Fruit fly (Drosophila melanogaster) whole organism, prepupa: ENCODE data around the gene CG31368.
A peak's percentile ranks its signal among the peaks of the same experiment; 100 is the strongest.

Experiments
- Blimp-1 ChIP-seq: fragments of 200-800 bp; sonication (Bioruptor generic); optimal IDR thresholded peaks from 3 replicates; lab custom pipeline; 2017; ENCODE audit warnings: missing biosample characterization, missing genetic modification characterization, mild to moderate bottlenecking, moderate library complexity, missing genetic modification reagents
- CG10631 ChIP-seq: fragments of 200-800 bp; sonication (Bioruptor generic); optimal IDR thresholded peaks from 2 replicates; lab custom pipeline; 2016; ENCODE audit warnings: missing biosample characterization, missing genetic modification characterization
- CG10669 ChIP-seq: fragments of 200-800 bp; sonication (Bioruptor generic); optimal IDR thresholded peaks from 3 replicates; lab custom pipeline; 2018; ENCODE audit warnings: missing biosample characterization, mild to moderate bottlenecking, missing genetic modification characterization, moderate library complexity
- CG11294 ChIP-seq: fragments of 200-800 bp; sonication (Bioruptor generic); IDR thresholded peaks from 2 replicates; pipeline ENCODE4 v1.3.6; 2022; ENCODE audit warnings: missing biosample characterization, missing genetic modification characterization
- CG11762 ChIP-seq: fragments of 200-800 bp; sonication (Bioruptor generic); optimal IDR thresholded peaks from 3 replicates; lab custom pipeline; 2016; ENCODE audit warnings: missing biosample characterization, missing genetic modification characterization; ENCODE audit not compliant: insufficient read depth
- CG11902 ChIP-seq: fragments of 200-800 bp; sonication (Bioruptor generic); optimal IDR thresholded peaks from 3 replicates; lab custom pipeline; 2016; ENCODE audit warnings: missing biosample characterization, missing genetic modification characterization
- CG15336 ChIP-seq: fragments of 200-800 bp; sonication (Bioruptor generic); IDR thresholded peaks from 2 replicates; pipeline ENCODE4 v1.3.6; 2022; ENCODE audit warnings: missing biosample characterization, missing genetic modification characterization
- CG1621 ChIP-seq: fragments of 200-800 bp; sonication (Bioruptor generic); optimal IDR thresholded peaks from 3 replicates; lab custom pipeline; 2018; ENCODE audit warnings: missing biosample characterization, mild to moderate bottlenecking, missing genetic modification characterization
- CG16779 ChIP-seq: fragments of 200-800 bp; sonication (Bioruptor generic); optimal IDR thresholded peaks from 3 replicates; lab custom pipeline; 2017; ENCODE audit warnings: missing biosample characterization, mild to moderate bottlenecking, missing genetic modification characterization
- CG3032 ChIP-seq: fragments of 200-800 bp; optimal IDR thresholded peaks from 2 replicates; lab custom pipeline; 2019; ENCODE audit warnings: missing biosample characterization, mild to moderate bottlenecking, missing genetic modification characterization, moderate library complexity
- CG31627 ChIP-seq: fragments of 200-800 bp; sonication (Bioruptor generic); optimal IDR thresholded peaks from 3 replicates; lab custom pipeline; 2016; ENCODE audit warnings: missing biosample characterization, missing genetic modification characterization
- CG32006 ChIP-seq: fragments of 200-800 bp; sonication (Bioruptor generic); optimal IDR thresholded peaks from 3 replicates; lab custom pipeline; 2017; ENCODE audit warnings: missing biosample characterization, mild to moderate bottlenecking, missing genetic modification characterization
- CG34406 ChIP-seq: fragments of 200-800 bp; sonication (Bioruptor generic); optimal IDR thresholded peaks from 3 replicates; lab custom pipeline; 2016; ENCODE audit warnings: missing biosample characterization, missing genetic modification characterization
- CG4318 ChIP-seq: fragments of 200-800 bp; sonication (Bioruptor generic); optimal IDR thresholded peaks from 3 replicates; lab custom pipeline; 2017; ENCODE audit warnings: missing biosample characterization, mild to moderate bottlenecking, missing genetic modification characterization
- CG6163 ChIP-seq: fragments of 200-800 bp; sonication (Bioruptor generic); IDR thresholded peaks from 3 replicates; pipeline ENCODE4 v1.3.6; 2022; ENCODE audit warnings: missing biosample characterization, missing genetic modification characterization
- CG6276 ChIP-seq: fragments of 200-800 bp; sonication (Bioruptor generic); optimal IDR thresholded peaks from 2 replicates; lab custom pipeline; 2017; ENCODE audit warnings: missing biosample characterization, mild to moderate bottlenecking, missing genetic modification characterization
- CG6792 ChIP-seq: fragments of 200-800 bp; sonication (Bioruptor generic); optimal IDR thresholded peaks from 3 replicates; lab custom pipeline; 2016; ENCODE audit warnings: missing biosample characterization, missing genetic modification characterization
- CG7368 ChIP-seq: fragments of 200-800 bp; sonication (Bioruptor generic); optimal IDR thresholded peaks from 3 replicates; lab custom pipeline; 2016; ENCODE audit warnings: missing biosample characterization, missing genetic modification characterization
- CG8119 ChIP-seq: fragments of 200-800 bp; sonication (Bioruptor generic); IDR thresholded peaks from 3 replicates; pipeline ENCODE4 v1.3.6; 2022; ENCODE audit warnings: missing biosample characterization, missing genetic modification characterization
- CG8319 ChIP-seq: fragments of 200-800 bp; sonication (Bioruptor generic); optimal IDR thresholded peaks from 3 replicates; lab custom pipeline; 2016; ENCODE audit warnings: missing biosample characterization, missing genetic modification characterization
- CG8632 ChIP-seq: fragments of 200-800 bp; sonication (Bioruptor generic); optimal IDR thresholded peaks from 3 replicates; lab custom pipeline; 2016; ENCODE audit warnings: missing biosample characterization, missing genetic modification characterization
- Eip75B ChIP-seq: fragments of 200-800 bp; sonication (Bioruptor generic); optimal IDR thresholded peaks from 3 replicates; lab custom pipeline; 2016; ENCODE audit warnings: missing biosample characterization, missing genetic modification characterization
- Eip78C ChIP-seq: fragments of 200-800 bp; sonication (Bioruptor generic); peaks from one replicate; lab custom pipeline; 2016; ENCODE audit warnings: missing biosample characterization, missing genetic modification characterization
- Eip93F ChIP-seq: fragments of 200-800 bp; sonication (Bioruptor generic); optimal IDR thresholded peaks from 2 replicates; lab custom pipeline; 2016; ENCODE audit warnings: missing biosample characterization, mild to moderate bottlenecking, missing genetic modification characterization
- Ets21C ChIP-seq: fragments of 200-800 bp; sonication (Bioruptor generic); optimal IDR thresholded peaks from 3 replicates; lab custom pipeline; 2016; ENCODE audit warnings: missing biosample characterization, missing genetic modification characterization
- Ets96B ChIP-seq: fragments of 200-800 bp; optimal IDR thresholded peaks from 2 replicates; lab custom pipeline; 2019; ENCODE audit warnings: missing biosample characterization, mild to moderate bottlenecking, missing genetic modification characterization, moderate library complexity
- Gug ChIP-seq: fragments of 200-800 bp; sonication (Bioruptor generic); IDR thresholded peaks from 2 replicates; pipeline ENCODE4 v1.3.6; 2022; ENCODE audit warnings: missing biosample characterization, missing genetic modification characterization
- Hr39 ChIP-seq: fragments of 200-800 bp; sonication (Bioruptor generic); optimal IDR thresholded peaks from 2 replicates; lab custom pipeline; 2016; ENCODE audit warnings: missing biosample characterization, missing genetic modification characterization
- Hr4 ChIP-seq: fragments of 200-800 bp; sonication (Bioruptor generic); optimal IDR thresholded peaks from 3 replicates; lab custom pipeline; 2016; ENCODE audit warnings: missing biosample characterization, missing genetic modification characterization
- Lpt ChIP-seq: fragments of 200-800 bp; sonication (Bioruptor generic); optimal IDR thresholded peaks from 3 replicates; lab custom pipeline; 2016; ENCODE audit warnings: missing biosample characterization, missing genetic modification characterization
- Met ChIP-seq: fragments of 200-800 bp; sonication (Bioruptor generic); optimal IDR thresholded peaks from 3 replicates; lab custom pipeline; 2016; ENCODE audit warnings: missing biosample characterization, missing genetic modification characterization
- OdsH ChIP-seq: fragments of 200-800 bp; sonication (Bioruptor generic); optimal IDR thresholded peaks from 3 replicates; lab custom pipeline; 2016; ENCODE audit warnings: missing biosample characterization, missing genetic modification characterization
- Sox102F ChIP-seq: fragments of 200-800 bp; sonication (Bioruptor generic); optimal IDR thresholded peaks from 2 replicates; lab custom pipeline; 2016; ENCODE audit warnings: missing biosample characterization, mild to moderate bottlenecking, missing genetic modification characterization
- Sox14 ChIP-seq: fragments of 200-800 bp; sonication (Bioruptor generic); optimal IDR thresholded peaks from 3 replicates; lab custom pipeline; 2016; ENCODE audit warnings: missing biosample characterization, missing genetic modification characterization
- Sox15 ChIP-seq: fragments of 200-800 bp; sonication (Bioruptor generic); optimal IDR thresholded peaks from 3 replicates; lab custom pipeline; 2016; ENCODE audit warnings: missing biosample characterization, missing genetic modification characterization
- achi ChIP-seq: fragments of 200-800 bp; sonication (Bioruptor generic); optimal IDR thresholded peaks from 3 replicates; lab custom pipeline; 2016; ENCODE audit warnings: missing biosample characterization, missing genetic modification characterization
- cyc ChIP-seq: fragments of 200-800 bp; sonication (Bioruptor generic); optimal IDR thresholded peaks from 3 replicates; lab custom pipeline; 2016; ENCODE audit warnings: missing biosample characterization, missing genetic modification characterization
- dac ChIP-seq: fragments of 200-800 bp; sonication (Bioruptor generic); optimal IDR thresholded peaks from 2 replicates; lab custom pipeline; 2017; ENCODE audit warnings: missing biosample characterization, mild to moderate bottlenecking, missing genetic modification characterization
- dsx ChIP-seq: fragments of 200-800 bp; optimal IDR thresholded peaks from 3 replicates; lab custom pipeline; 2019; ENCODE audit warnings: missing biosample characterization, mild to moderate bottlenecking, missing genetic modification characterization, moderate library complexity; ENCODE audit not compliant: poor library complexity, severe bottlenecking
- eg ChIP-seq: fragments of 200-800 bp; sonication (Bioruptor generic); IDR thresholded peaks from 3 replicates; pipeline ENCODE4 v1.3.6; 2022; ENCODE audit warnings: missing biosample characterization, missing genetic modification characterization
- esn ChIP-seq: fragments of 200-800 bp; sonication (Bioruptor generic); optimal IDR thresholded peaks from 2 replicates; lab custom pipeline; 2016; ENCODE audit warnings: missing biosample characterization, mild to moderate bottlenecking, missing genetic modification characterization, moderate library complexity
- fd59A ChIP-seq: fragments of 200-800 bp; sonication (Bioruptor generic); optimal IDR thresholded peaks from 2 replicates; lab custom pipeline; 2017; ENCODE audit warnings: missing biosample characterization, mild to moderate bottlenecking, missing genetic modification characterization, missing genetic modification reagents
- lz ChIP-seq: fragments of 200-800 bp; sonication (Bioruptor generic); optimal IDR thresholded peaks from 3 replicates; lab custom pipeline; 2016; ENCODE audit warnings: missing biosample characterization, missing genetic modification characterization
- salr ChIP-seq, 2 experiments: fragments of 200-800 bp; sonication (Bioruptor generic); optimal IDR thresholded peaks; 3 replicates each; lab custom pipeline; 2016 to 2018; ENCODE audit warnings: missing biosample characterization in 2 of 2, missing genetic modification characterization in 2 of 2, mild to moderate bottlenecking in 1 of 2
- spab ChIP-seq: fragments of 200-800 bp; sonication (Bioruptor generic); optimal IDR thresholded peaks from 2 replicates; lab custom pipeline; 2017; ENCODE audit warnings: missing biosample characterization, mild to moderate bottlenecking, missing genetic modification characterization, missing genetic modification reagents
- ss ChIP-seq, 2 experiments: fragments of 200-800 bp; sonication (Bioruptor generic); optimal IDR thresholded peaks; 2 replicates in 1 of 2; 3 replicates in 1 of 2; lab custom pipeline; 2017 to 2018; ENCODE audit warnings: mild to moderate bottlenecking in 2 of 2, missing biosample characterization in 2 of 2, missing genetic modification characterization in 2 of 2, moderate library complexity in 1 of 2
- svp ChIP-seq: fragments of 200-800 bp; sonication (Bioruptor generic); peaks from one replicate; lab custom pipeline; 2016; ENCODE audit warnings: missing biosample characterization, missing genetic modification characterization
- topi ChIP-seq: fragments of 200-800 bp; sonication (Bioruptor generic); optimal IDR thresholded peaks from 3 replicates; lab custom pipeline; 2016; ENCODE audit warnings: missing biosample characterization, missing genetic modification characterization
- vri ChIP-seq: fragments of 200-800 bp; sonication (Bioruptor generic); optimal IDR thresholded peaks from 3 replicates; lab custom pipeline; 2016; ENCODE audit warnings: missing biosample characterization, mild to moderate bottlenecking, missing genetic modification characterization

CG31368 gene

dm6 chr3R:11833406-11833805 lies 49.2 kb upstream of the CG31368 start (continued):
- no peak for TF ChIP-seq CG3032
- no peak for TF ChIP-seq Gug (GFP tag; lab: Robert Waterston, UW)
- no peak for TF ChIP-seq CG6276 (GFP tag; lab: Kevin White, UChicago)
- TF ChIP-seq CG7368 (GFP tag; lab: Kevin White, UChicago): no peak
- no peak for TF ChIP-seq dac
- TF ChIP-seq CG8319 (GFP tag; lab: Kevin White, UChicago): no peak
- TF ChIP-seq cyc (GFP tag; lab: Kevin White, UChicago): no peak
- TF ChIP-seq salr (GFP tag; optimal IDR thresholded peaks at IDR 0.05; lab: Kevin White, UChicago): no peak
- no peak for TF ChIP-seq Eip93F (GFP tag; lab: Kevin White, UChicago)
- no peak for TF ChIP-seq CG8632

DNA sequence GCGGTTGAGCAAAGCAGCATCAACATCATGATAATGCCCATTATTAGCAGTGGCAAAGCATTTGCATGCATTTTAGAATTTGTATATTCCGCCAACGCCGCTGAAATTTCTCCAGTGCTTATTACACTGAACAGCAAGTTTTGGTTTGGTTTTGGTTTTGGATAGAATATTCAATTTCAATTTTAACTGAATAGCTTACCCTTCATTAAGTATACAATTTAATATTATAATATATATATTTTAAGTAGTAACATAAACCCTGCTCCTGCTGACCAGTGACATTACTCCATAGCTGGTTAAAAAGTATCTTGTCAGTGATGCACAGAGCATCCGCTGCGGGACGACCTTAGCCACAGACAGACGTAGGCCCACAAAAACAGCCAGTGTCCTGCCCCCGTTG lies 35.2 kb upstream of the CG31368 start:
- TF ChIP-seq fd59A (GFP tag; lab: Kevin White, UChicago): no peak
- peak; percentile 1 for TF ChIP-seq spab (GFP tag; lab: Kevin White, UChicago)
- TF ChIP-seq CG1621: no peak
- no peak for TF ChIP-seq Blimp-1 (GFP tag; lab: Kevin White, UChicago)
- peak; percentile 2 for TF ChIP-seq Hr4 (GFP tag; lab: Kevin White, UChicago)
- TF ChIP-seq CG16779 (tag; lab: Kevin White, UChicago): no peak
- TF ChIP-seq Sox14 (GFP tag; lab: Kevin White, UChicago): no peak
- no peak for TF ChIP-seq CG11294 (GFP tag; lab: Robert Waterston, UW)
- TF ChIP-seq CG6163 (GFP tag; lab: Robert Waterston, UW): peak; percentile 49; the same call in 1 of the 3 replicates
- TF ChIP-seq CG15336 (GFP tag; lab: Robert Waterston, UW): peak; percentile 68
- TF ChIP-seq CG8632: no peak
- TF ChIP-seq CG10631 (GFP tag; lab: Kevin White, UChicago): peak; percentile 6
- peak; percentile 60 for TF ChIP-seq CG32006 (GFP tag; lab: Kevin White, UChicago)
- no peak for TF ChIP-seq vri
- no peak for TF ChIP-seq CG31627 (GFP tag; lab: Kevin White, UChicago)
- TF ChIP-seq CG11762: no peak
- TF ChIP-seq lz: no peak
- no peak for TF ChIP-seq Eip75B (GFP tag; lab: Kevin White, UChicago)
- no peak; the same call in 1 of the 2 replicates for TF ChIP-seq Gug (GFP tag; lab: Robert Waterston, UW)
- TF ChIP-seq achi (GFP tag; lab: Kevin White, UChicago): peak; percentile 31
- TF ChIP-seq Lpt: no peak
- TF ChIP-seq cyc (GFP tag; lab: Kevin White, UChicago): no peak
- no peak for TF ChIP-seq Sox15 (GFP tag; lab: Kevin White, UChicago)
- TF ChIP-seq CG6792 (GFP tag; lab: Kevin White, UChicago): no peak
- TF ChIP-seq Sox102F (GFP tag; lab: Kevin White, UChicago): no peak
- TF ChIP-seq esn (GFP tag; lab: Kevin White, UChicago): no peak
- TF ChIP-seq CG8119 (GFP tag; lab: Robert Waterston, UW): peak; percentile 68
- no peak for TF ChIP-seq Met (GFP tag; lab: Kevin White, UChicago)
- TF ChIP-seq CG8319 (GFP tag; lab: Kevin White, UChicago): no peak
- no peak for TF ChIP-seq Ets21C (GFP tag; lab: Kevin White, UChicago)
- TF ChIP-seq Hr39 (GFP tag; lab: Kevin White, UChicago): no peak
- TF ChIP-seq topi (GFP tag; lab: Kevin White, UChicago): no peak
- TF ChIP-seq Ets96B (tag; lab: Kevin White, UChicago): peak; percentile 4
- peak; percentile 10 for TF ChIP-seq CG3032
- peak; percentile 4 for TF ChIP-seq CG4318
- TF ChIP-seq CG6276 (GFP tag; lab: Kevin White, UChicago): peak; percentile 2
- peak; percentile 56 for TF ChIP-seq svp (GFP tag; lab: Kevin White, UChicago)
- TF ChIP-seq dsx: peak; percentile 18
- peak; percentile 71; the same call in 2 of the 3 replicates for TF ChIP-seq eg (GFP tag; lab: Robert Waterston, UW)
- peak; percentile 9 for TF ChIP-seq dac
- TF ChIP-seq CG10669: peak; percentile 30
- TF ChIP-seq Eip78C (GFP tag; lab: Kevin White, UChicago): peak; percentile 63
- TF ChIP-seq CG11902 (GFP tag; lab: Kevin White, UChicago): no peak
- peak; percentile 4 for TF ChIP-seq OdsH (GFP tag; lab: Kevin White, UChicago)
- no peak for TF ChIP-seq ss (GFP tag; optimal IDR thresholded peaks at IDR 0.05; lab: Kevin White, UChicago)
- TF ChIP-seq CG34406: no peak
